Worm (Caenorhabditis elegans): Measurements from ENCODE around the gene C33C12.4.
A peak's percentile ranks its signal among the peaks of the same experiment; 100 is the strongest.

The C33C12.4 gene

ce11 chrII:2166376-2166775, at the start of gene C33C12.4:
TSS of gene C33C12.4 (minus strand) at chrII:2166476.
- TF ChIP-seq irx-1 (tag; optimal IDR thresholded peaks at IDR 0.05) (no peak), egl-27 (tag; optimal IDR thresholded peaks at IDR 0.05) (no peak), Y116A8C.19 (tag; optimal IDR thresholded peaks at IDR 0.05; ENCODE audit: borderline replicate concordance) (no peak), unc-62 (GFP tag; optimal IDR thresholded peaks at IDR 0.05) (no peak), nhr-11 (tag; optimal IDR thresholded peaks at IDR 0.05) (no peak), nhr-90 (tag; optimal IDR thresholded peaks at IDR 0.05; ENCODE audit: poor library complexity) (no peak), blmp-1 (tag; optimal IDR thresholded peaks at IDR 0.05) (no peak), lir-3 (tag; optimal IDR thresholded peaks at IDR 0.05; ENCODE audit: poor library complexity) (no peak), nhr-84 (tag; optimal IDR thresholded peaks at IDR 0.05) (no peak), skn-1 (tag; optimal IDR thresholded peaks at IDR 0.05) (no peak)

- TF ChIP-seq irx-1 (tag; optimal IDR thresholded peaks at IDR 0.05) = no peak
- no peak for TF ChIP-seq nhr-71 (tag; optimal IDR thresholded peaks at IDR 0.05)
- no peak for TF ChIP-seq ceh-88 (GFP tag; IDR thresholded peaks at IDR 0.05)
- no peak for TF ChIP-seq elt-2 (tag; optimal IDR thresholded peaks at IDR 0.05)
- TF ChIP-seq Y116A8C.19 (tag; optimal IDR thresholded peaks at IDR 0.05; ENCODE audit: borderline replicate concordance) = no peak
- TF ChIP-seq C04F5.9 (tag; optimal IDR thresholded peaks at IDR 0.05) = no peak
- no peak for TF ChIP-seq mab-9 (GFP tag; IDR thresholded peaks at IDR 0.05)
- TF ChIP-seq lin-13 (GFP tag; optimal IDR thresholded peaks at IDR 0.05) = no peak
- no peak for TF ChIP-seq elt-3 (tag; optimal IDR thresholded peaks at IDR 0.05)
- no peak for TF ChIP-seq skn-1 (tag; optimal IDR thresholded peaks at IDR 0.05)
- TF ChIP-seq nhr-90 (tag; optimal IDR thresholded peaks at IDR 0.05; ENCODE audit: poor library complexity) = no peak
- TF ChIP-seq tlp-1 (tag; optimal IDR thresholded peaks at IDR 0.05) = no peak
- no peak for TF ChIP-seq ceh-90 (tag; optimal IDR thresholded peaks at IDR 0.05)
- TF ChIP-seq fos-1 (tag; optimal IDR thresholded peaks at IDR 0.05) = no peak
- no peak for TF ChIP-seq jun-1 (tag; optimal IDR thresholded peaks at IDR 0.05)
These were observed 49.2 kb upstream of the C33C12.4 start for ce11 chrII:2215512-2215911.

ce11 chrII:2207812-2208211, 41.5 kb upstream of the C33C12.4 start, which contains the start of gene Y59C2A.1:
TSS of gene Y59C2A.1 (plus strand) at chrII:2208112.
- TF ChIP-seq dsc-1 (tag; optimal IDR thresholded peaks at IDR 0.05) = no peak
- TF ChIP-seq elt-2 (tag; optimal IDR thresholded peaks at IDR 0.05) = no peak
- TF ChIP-seq pax-3 (tag; optimal IDR thresholded peaks at IDR 0.05) = no peak
- TF ChIP-seq hlh-17 (GFP tag; optimal IDR thresholded peaks at IDR 0.05; ENCODE audit: borderline replicate concordance) = no peak
- no peak for TF ChIP-seq nhr-71 (tag; optimal IDR thresholded peaks at IDR 0.05)
- no peak for TF ChIP-seq unc-62 (GFP tag; optimal IDR thresholded peaks at IDR 0.05)

- TF ChIP-seq dsc-1 (tag; optimal IDR thresholded peaks at IDR 0.05) = peak; percentile 94
- peak; percentile 78 for TF ChIP-seq fkh-4 (tag; optimal IDR thresholded peaks at IDR 0.05; ENCODE audit: borderline replicate concordance)
- no peak for TF ChIP-seq mep-1 (tag; optimal IDR thresholded peaks at IDR 0.05)
These were observed 39.9 kb upstream of the C33C12.4 start for ce11 chrII:2206064-2206722.

ce11 chrII:2204077-2204476, 37.8 kb upstream of the C33C12.4 start, which contains the start of gene Y59C2A.2:
TSS of gene Y59C2A.2 (minus strand) at chrII:2204137.
- TF ChIP-seq pqm-1 (tag; optimal IDR thresholded peaks at IDR 0.05) = no peak
- TF ChIP-seq ceh-90 (tag; optimal IDR thresholded peaks at IDR 0.05) = no peak
- TF ChIP-seq fkh-4 (tag; optimal IDR thresholded peaks at IDR 0.05; ENCODE audit: borderline replicate concordance) = no peak
- TF ChIP-seq ces-1 (GFP tag; optimal IDR thresholded peaks at IDR 0.05) = no peak
- TF ChIP-seq elt-3 (tag; optimal IDR thresholded peaks at IDR 0.05) = no peak
- TF ChIP-seq snu-23 (GFP tag; optimal IDR thresholded peaks at IDR 0.05) = peak; percentile 54
- TF ChIP-seq nhr-90 (tag; optimal IDR thresholded peaks at IDR 0.05; ENCODE audit: poor library complexity) = no peak
- no peak for TF ChIP-seq aha-1 (tag; optimal IDR thresholded peaks at IDR 0.05)
- TF ChIP-seq ceh-63 (GFP tag; optimal IDR thresholded peaks at IDR 0.05) = no peak
- no peak for TF ChIP-seq pag-3 (tag; optimal IDR thresholded peaks at IDR 0.05; ENCODE audit: borderline replicate concordance, insufficient read depth)
- TF ChIP-seq nhr-19 (GFP tag; conservative IDR thresholded peaks at IDR 0.05) = peak; percentile 30
- peak; percentile 16 for TF ChIP-seq pax-3 (tag; optimal IDR thresholded peaks at IDR 0.05)
- peak; percentile 22; the same call in 1 of the 2 replicates for TF ChIP-seq isw-1 (GFP tag; IDR thresholded peaks at IDR 0.05)
- TF ChIP-seq sup-37 (GFP tag; optimal IDR thresholded peaks at IDR 0.05) = no peak
- no peak for TF ChIP-seq ztf-4 (tag; optimal IDR thresholded peaks at IDR 0.05)
- peak; percentile 31 for TF ChIP-seq dsc-1 (tag; optimal IDR thresholded peaks at IDR 0.05)
- peak; percentile 26 for TF ChIP-seq xbp-1 (tag; optimal IDR thresholded peaks at IDR 0.05)
- peak; percentile 26 for TF ChIP-seq lin-15B (tag; optimal IDR thresholded peaks at IDR 0.05)
- no peak for TF ChIP-seq lin-39 (tag; optimal IDR thresholded peaks at IDR 0.05)
- no peak for TF ChIP-seq ama-1 (optimal IDR thresholded peaks at IDR 0.05)
- TF ChIP-seq blmp-1 (tag; optimal IDR thresholded peaks at IDR 0.05) = peak; percentile 25
- peak; percentile 15 for TF ChIP-seq nhr-20 (tag; optimal IDR thresholded peaks at IDR 0.05)
- no peak for TF ChIP-seq lir-3 (tag; optimal IDR thresholded peaks at IDR 0.05; ENCODE audit: poor library complexity)
- peak; percentile 6 for TF ChIP-seq jun-1 (tag; optimal IDR thresholded peaks at IDR 0.05)
- peak; percentile 19 for TF ChIP-seq mep-1 (tag; optimal IDR thresholded peaks at IDR 0.05)
- TF ChIP-seq sptf-1 (tag; optimal IDR thresholded peaks at IDR 0.05) = no peak
